Fruit fly (Drosophila melanogaster): ENCODE measurements around the gene CG13895.
A peak's percentile ranks its signal among the peaks of the same experiment; 100 is the strongest.

The CG13895 gene

dm6 chr3L:699368-700150 lies 8.4 kb downstream of the CG13895 start (continued):
- TF ChIP-seq CG10543 (GFP tag; optimal IDR thresholded peaks at IDR 0.05) (no peak), CG10147 (GFP tag; optimal IDR thresholded peaks at IDR 0.05) (no peak), Sin3A (optimal IDR thresholded peaks at IDR 0.05) (peak; percentile 3), otp (GFP tag; IDR thresholded peaks at IDR 0.05) (no peak), CG17359 (tag; optimal IDR thresholded peaks at IDR 0.05) (no peak), CG7786 (GFP tag; optimal IDR thresholded peaks at IDR 0.05) (peak; percentile 35), CG12155 (GFP tag; optimal IDR thresholded peaks at IDR 0.05) (peak; percentile 24), gt (GFP tag; IDR thresholded peaks at IDR 0.05) (no peak), CG4820 (GFP tag; optimal IDR thresholded peaks at IDR 0.05) (peak; percentile 30), CG4328 (GFP tag; optimal IDR thresholded peaks at IDR 0.05) (peak; percentile 24), Kr (GFP tag; optimal IDR thresholded peaks at IDR 0.05) (no peak), yki (optimal IDR thresholded peaks at IDR 0.05) (no peak), cas (GFP tag; IDR thresholded peaks at IDR 0.05) (no peak), tna (GFP tag; IDR thresholded peaks at IDR 0.05; ENCODE audit: partially characterized antibody) (no peak), jigr1 (GFP tag; IDR thresholded peaks at IDR 0.05) (no peak), CG12219 (GFP tag; optimal IDR thresholded peaks at IDR 0.05) (no peak), CG12659 (GFP tag; optimal IDR thresholded peaks at IDR 0.05) (peak; percentile 50), luna (GFP tag; optimal IDR thresholded peaks at IDR 0.05) (no peak), Taf1 (GFP tag; IDR thresholded peaks at IDR 0.05) (no peak), ab (GFP tag; optimal IDR thresholded peaks at IDR 0.05) (no peak), sd (tag; optimal IDR thresholded peaks at IDR 0.05) (peak; percentile 63), CG31365 (tag; optimal IDR thresholded peaks at IDR 0.05) (no peak), twi (tag; optimal IDR thresholded peaks at IDR 0.05) (peak; percentile 15), Xrp1 (GFP tag; IDR thresholded peaks at IDR 0.05) (no peak), CG14050 (GFP tag; IDR thresholded peaks at IDR 0.05) (0 out of 3 replicates have a peak, but pooled peaks have one; percentile 8), sisA (GFP tag; IDR thresholded peaks at IDR 0.05) (no peak), HLHmδ (GFP tag; optimal IDR thresholded peaks at IDR 0.05) (no peak), ranshi (GFP tag; IDR thresholded peaks at IDR 0.05) (no peak), crp (GFP tag; optimal IDR thresholded peaks at IDR 0.05) (peak in 1 of 2 experiments; percentile 6), Hmr (GFP tag; optimal IDR thresholded peaks at IDR 0.05) (peak; percentile 61), bab2 (GFP tag; optimal IDR thresholded peaks at IDR 0.05) (peak; percentile 0), ase (GFP tag; IDR thresholded peaks at IDR 0.05) (no peak), CG16815 (GFP tag; optimal IDR thresholded peaks at IDR 0.05) (peak; percentile 50), exex (tag; optimal IDR thresholded peaks at IDR 0.05) (no peak), lola (GFP tag; optimal IDR thresholded peaks at IDR 0.05) (peak in 1 of 3 experiments; percentile 68), CG13424 (tag; optimal IDR thresholded peaks at IDR 0.05) (peak; percentile 53), Bgb (GFP tag; IDR thresholded peaks at IDR 0.05; ENCODE audit: partially characterized antibody) (peak; percentile 20; the same call in 1 of the 2 replicates), Asciz (GFP tag; optimal IDR thresholded peaks at IDR 0.05) (no peak), hb (GFP tag; IDR thresholded peaks at IDR 0.05; ENCODE audit: partially characterized antibody) (no peak), CG14860 (GFP tag; IDR thresholded peaks at IDR 0.05; ENCODE audit: partially characterized antibody) (no peak), Stat92E (GFP tag; optimal IDR thresholded peaks at IDR 0.05) (no peak), tll (GFP tag; optimal IDR thresholded peaks at IDR 0.05) (peak; percentile 46 to 47), CG10979 (tag; optimal IDR thresholded peaks at IDR 0.05) (peak; percentile 25), Six4 (GFP tag; optimal IDR thresholded peaks at IDR 0.05) (no peak), CG18599 (GFP tag; optimal IDR thresholded peaks at IDR 0.05) (peak; percentile 60), nau (GFP tag; optimal IDR thresholded peaks at IDR 0.05) (no peak), CG13894 (tag; optimal IDR thresholded peaks at IDR 0.05) (peak; percentile 100), CG17829 (tag; optimal IDR thresholded peaks at IDR 0.05) (peak; percentile 13)

Measured in whole organism, embryonic.